Worm (Caenorhabditis elegans): ENCODE results near the gene Y73C8C.3.

ce11 chrV:3138488-3138887 is 23.4 kb downstream of the Y73C8C.3 start, which contains the start of the genes irld-3 and F02C9.1:
- no peak for TF ChIP-seq elt-3 (tag; optimal IDR thresholded peaks at IDR 0.05)
- TF ChIP-seq ceh-16 (tag; optimal IDR thresholded peaks at IDR 0.05) = no peak
- TF ChIP-seq aly-2 (tag; optimal IDR thresholded peaks at IDR 0.05) = no peak
- TF ChIP-seq ama-1 (optimal IDR thresholded peaks at IDR 0.05) = no peak
- no peak for TF ChIP-seq nhr-77 (tag; optimal IDR thresholded peaks at IDR 0.05)
- TF ChIP-seq pqm-1 (tag; optimal IDR thresholded peaks at IDR 0.05) = no peak
- no peak for TF ChIP-seq jun-1 (tag; optimal IDR thresholded peaks at IDR 0.05)
- TF ChIP-seq tbx-2 (tag; optimal IDR thresholded peaks at IDR 0.05) = no peak
